Worm (Caenorhabditis elegans) whole organism, L3 larva: ENCODE measurements around the gene sgt-1.
A peak's percentile ranks its signal among the peaks of the same experiment; 100 is the strongest.

Experiments
- R02D3.7 ChIP-seq: fragments of 150-350 bp; optimal IDR thresholded peaks from 2 replicates; lab custom pipeline; 2014; ENCODE audit warnings: missing biosample characterization, missing genetic modification characterization
- ZK546.5 ChIP-seq: sonication (generic microtip); optimal IDR thresholded peaks from 2 replicates; lab custom pipeline; 2017; ENCODE audit warnings: missing biosample characterization, missing genetic modification characterization
- ceh-16 ChIP-seq: sonication (generic microtip); optimal IDR thresholded peaks from 2 replicates; lab custom pipeline; 2017; ENCODE audit warnings: missing biosample characterization, missing genetic modification characterization
- ceh-28 ChIP-seq: fragments of 150-350 bp; optimal IDR thresholded peaks from 2 replicates; lab custom pipeline; 2014; ENCODE audit warnings: missing biosample characterization, missing genetic modification reagents, missing genetic modification characterization
- ceh-82 ChIP-seq: fragments of 150-350 bp; optimal IDR thresholded peaks from 2 replicates; lab custom pipeline; 2014; ENCODE audit warnings: missing biosample characterization, missing genetic modification characterization
- daf-12 ChIP-seq: fragments of 150-350 bp; optimal IDR thresholded peaks from 2 replicates; lab custom pipeline; 2014; ENCODE audit warnings: missing biosample characterization, missing genetic modification reagents, missing genetic modification characterization
- elt-2 ChIP-seq: sonication (generic microtip); optimal IDR thresholded peaks from 2 replicates; lab custom pipeline; 2016; ENCODE audit warnings: missing genetic modification reagents, mild to moderate bottlenecking, missing genetic modification characterization, missing compliant biosample characterization
- elt-3 ChIP-seq, 3 experiments: fragments of 150-350 bp in 1 of 3; sonication (generic microtip) in 2 of 3; optimal IDR thresholded peaks; 2 replicates in 2 of 3; 4 replicates in 1 of 3; lab custom pipeline; 2014 to 2017; ENCODE audit warnings: missing biosample characterization in 3 of 3, missing genetic modification characterization in 3 of 3
- eor-1 ChIP-seq, 2 experiments: fragments of 150-350 bp; optimal IDR thresholded peaks; 2 replicates each; lab custom pipeline; 2014 to 2018; ENCODE audit warnings: missing biosample characterization in 2 of 2, missing genetic modification characterization in 2 of 2
- fkh-2 ChIP-seq: fragments of 150-350 bp; optimal IDR thresholded peaks from 2 replicates; lab custom pipeline; 2014; ENCODE audit warnings: missing biosample characterization, missing genetic modification reagents, missing genetic modification characterization
- fos-1 ChIP-seq: fragments of 150-350 bp; optimal IDR thresholded peaks from 2 replicates; lab custom pipeline; 2014; ENCODE audit warnings: missing biosample characterization, missing genetic modification characterization
- hmg-11 ChIP-seq: sonication (generic microtip); optimal IDR thresholded peaks from 2 replicates; lab custom pipeline; 2016; ENCODE audit warnings: missing genetic modification characterization, missing compliant biosample characterization
- jun-1 ChIP-seq: fragments of 150-350 bp; optimal IDR thresholded peaks from 2 replicates; lab custom pipeline; 2014; ENCODE audit warnings: missing biosample characterization, missing genetic modification reagents, missing genetic modification characterization
- lin-15B ChIP-seq: fragments of 150-350 bp; optimal IDR thresholded peaks from 2 replicates; lab custom pipeline; 2014; ENCODE audit warnings: missing biosample characterization, missing genetic modification characterization
- lsy-12 ChIP-seq: sonication (generic microtip); optimal IDR thresholded peaks from 2 replicates; lab custom pipeline; 2016; ENCODE audit warnings: mild to moderate bottlenecking, missing genetic modification characterization, missing compliant biosample characterization
- mdl-1 ChIP-seq: fragments of 150-350 bp; optimal IDR thresholded peaks from 2 replicates; lab custom pipeline; 2014; ENCODE audit warnings: missing biosample characterization, missing genetic modification characterization
- nfya-1 ChIP-seq: sonication (generic microtip); optimal IDR thresholded peaks from 2 replicates; lab custom pipeline; 2017; ENCODE audit warnings: missing genetic modification characterization, mild to moderate bottlenecking, missing compliant biosample characterization, antibody characterized with exemption, moderate library complexity; ENCODE audit not compliant: insufficient read depth
- nhr-11 ChIP-seq: fragments of 150-350 bp; optimal IDR thresholded peaks from 2 replicates; lab custom pipeline; 2014; ENCODE audit warnings: missing biosample characterization, missing genetic modification characterization
- nhr-23 ChIP-seq: fragments of 150-350 bp; optimal IDR thresholded peaks from 2 replicates; lab custom pipeline; 2014; ENCODE audit warnings: missing biosample characterization, missing genetic modification reagents, missing genetic modification characterization
- nhr-25 ChIP-seq: sonication (generic microtip); optimal IDR thresholded peaks from 2 replicates; lab custom pipeline; 2017; ENCODE audit warnings: missing biosample characterization, missing genetic modification characterization
- nhr-28 ChIP-seq: fragments of 150-350 bp; optimal IDR thresholded peaks from 2 replicates; lab custom pipeline; 2014; ENCODE audit warnings: missing biosample characterization, missing genetic modification characterization
- nhr-43 ChIP-seq: sonication (generic microtip); optimal IDR thresholded peaks from 2 replicates; lab custom pipeline; 2016; ENCODE audit warnings: mild to moderate bottlenecking, missing genetic modification characterization, missing compliant biosample characterization; ENCODE audit not compliant: poor library complexity, severe bottlenecking
- nhr-67 ChIP-seq: fragments of 150-350 bp; optimal IDR thresholded peaks from 2 replicates; lab custom pipeline; 2014; ENCODE audit warnings: missing biosample characterization, missing genetic modification characterization
- nhr-77 ChIP-seq: fragments of 150-350 bp; optimal IDR thresholded peaks from 2 replicates; lab custom pipeline; 2014; ENCODE audit warnings: missing biosample characterization, missing genetic modification characterization
- pha-4 ChIP-seq: fragments of 150-350 bp; optimal IDR thresholded peaks from 2 replicates; lab custom pipeline; 2014; ENCODE audit warnings: missing biosample characterization, missing genetic modification reagents, missing genetic modification characterization
- sea-2 ChIP-seq: fragments of 150-350 bp; sonication (generic microtip); optimal IDR thresholded peaks from 4 replicates; lab custom pipeline; 2014; ENCODE audit warnings: missing biosample characterization, missing genetic modification reagents, missing genetic modification characterization
- skn-1 ChIP-seq: fragments of 150-350 bp; optimal IDR thresholded peaks from 2 replicates; lab custom pipeline; 2014; ENCODE audit warnings: missing biosample characterization, missing genetic modification characterization
- tbx-2 ChIP-seq: sonication (generic microtip); optimal IDR thresholded peaks from 2 replicates; lab custom pipeline; 2016; ENCODE audit warnings: mild to moderate bottlenecking, missing genetic modification characterization, missing compliant biosample characterization
- unc-39 ChIP-seq: sonication (generic microtip); optimal IDR thresholded peaks from 4 replicates; lab custom pipeline; 2017; ENCODE audit warnings: missing biosample characterization, missing genetic modification characterization
- zag-1 ChIP-seq: fragments of 150-350 bp; optimal IDR thresholded peaks from 2 replicates; lab custom pipeline; 2014; ENCODE audit warnings: missing biosample characterization, missing genetic modification characterization
- ztf-11 ChIP-seq: fragments of 150-350 bp; optimal IDR thresholded peaks from 2 replicates; lab custom pipeline; 2014; ENCODE audit warnings: missing biosample characterization, missing genetic modification characterization
- ztf-4 ChIP-seq: fragments of 150-350 bp; optimal IDR thresholded peaks from 2 replicates; lab custom pipeline; 2014; ENCODE audit warnings: missing biosample characterization, missing genetic modification characterization

sgt-1 gene

DNA sequence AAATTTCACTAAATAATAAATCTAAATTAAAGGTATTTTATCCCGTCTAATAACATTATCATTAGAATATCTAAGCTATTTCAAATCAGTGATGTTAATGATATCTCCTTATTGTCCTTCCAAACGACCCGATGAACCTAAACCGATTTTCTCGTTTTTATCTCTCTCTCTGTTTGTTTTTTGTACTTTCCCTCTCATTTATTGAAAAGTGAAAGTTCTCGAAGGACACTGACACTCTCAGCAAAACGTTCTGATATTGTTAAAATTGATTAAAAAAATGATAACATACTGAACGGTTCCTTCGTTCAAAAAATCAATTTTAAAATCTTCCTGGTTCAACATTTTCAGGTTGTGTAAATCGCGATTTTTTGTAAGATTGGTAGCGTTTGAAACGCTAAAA, 27.5 kb downstream of the sgt-1 start, which contains the start of gene F11G11.13:
TSS of gene F11G11.13 (minus strand) at position 89 of the 400 bp plus-strand sequence.
- TF ChIP-seq nhr-23 (tag; lab: Kevin White, UChicago) (peak; percentile 55), jun-1 (no peak), elt-3 (tag; optimal IDR thresholded peaks at IDR 0.05; lab: Kevin White, UChicago) (peak in 1 of 3 experiments; percentile 6), nhr-25 (tag; lab: Kevin White, UChicago) (peak; percentile 67), lsy-12 (tag; lab: Kevin White, UChicago) (no peak), nhr-11 (no peak), nfya-1 (tag; lab: Kevin White, UChicago) (no peak), nhr-43 (tag; lab: Kevin White, UChicago) (peak; percentile 27), daf-12 (tag; lab: Kevin White, UChicago) (no peak), nhr-28 (no peak), eor-1 (tag; optimal IDR thresholded peaks at IDR 0.05; lab: Kevin White, UChicago) (no peak), hmg-11 (tag; lab: Kevin White, UChicago) (no peak), ceh-28 (no peak)

DNA sequence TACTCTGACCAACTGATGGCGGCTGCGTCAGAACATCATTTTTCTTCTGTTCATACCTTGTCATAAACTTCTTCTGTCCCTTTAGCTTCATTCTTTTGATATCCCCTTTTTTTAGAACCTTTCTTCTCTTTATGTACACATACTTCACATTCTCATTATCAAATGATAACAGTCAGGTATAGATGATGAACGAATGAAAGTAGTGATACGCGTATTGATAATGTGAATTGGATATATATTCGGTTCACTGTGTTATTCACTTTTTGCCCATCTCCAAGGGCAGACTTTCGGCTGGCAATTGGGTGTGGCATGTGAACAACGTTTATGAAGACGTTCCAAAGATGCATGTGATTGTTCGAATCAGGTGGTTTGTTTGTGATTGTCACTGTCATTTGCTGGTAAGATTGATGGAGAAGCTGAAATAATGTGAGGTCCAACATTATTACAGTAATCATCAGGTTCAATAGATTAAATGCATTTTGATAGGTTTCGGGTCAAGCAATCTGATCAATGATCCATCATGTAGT, 29.2 kb downstream of the sgt-1 start, which contains the start of gene F11G11.15:
TSS of gene F11G11.15 (plus strand) at position 511 of the 527 bp plus-strand sequence.
- no peak for TF ChIP-seq nhr-77
- TF ChIP-seq nhr-25 (tag; lab: Kevin White, UChicago) = peak; percentile 79
- peak in 1 of 3 experiments; percentile 42 for TF ChIP-seq elt-3 (tag; optimal IDR thresholded peaks at IDR 0.05; lab: Kevin White, UChicago)
- peak; percentile 25 for TF ChIP-seq nhr-43 (tag; lab: Kevin White, UChicago)

DNA sequence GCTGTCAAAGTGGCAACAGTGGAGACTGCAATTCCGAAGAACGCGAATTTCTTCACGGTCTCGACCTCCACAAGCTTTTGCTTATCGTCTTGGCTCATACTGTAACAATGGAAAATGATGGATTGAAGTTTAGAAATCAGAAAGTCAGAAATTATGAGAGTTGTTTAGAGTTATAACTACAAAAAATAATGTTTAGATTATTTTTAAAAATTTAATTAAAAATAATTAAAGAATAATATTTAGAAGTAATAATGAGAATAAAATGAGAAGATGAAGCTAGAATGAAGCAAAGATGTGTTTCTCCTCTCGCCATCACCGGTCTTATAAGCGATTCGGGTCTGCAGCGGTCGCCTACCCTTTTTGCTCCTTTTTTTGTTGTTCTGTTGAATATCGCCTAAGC, 30.6 kb downstream of the sgt-1 start, which contains the start of gene col-73:
TSS of gene col-73 (minus strand) at position 101 of the 400 bp plus-strand sequence.
- no peak for TF ChIP-seq nhr-28
- TF ChIP-seq mdl-1 (tag; lab: Kevin White, UChicago) = no peak
- no peak for TF ChIP-seq lin-15B (tag; lab: Kevin White, UChicago)
- no peak for TF ChIP-seq nfya-1 (tag; lab: Kevin White, UChicago)

DNA sequence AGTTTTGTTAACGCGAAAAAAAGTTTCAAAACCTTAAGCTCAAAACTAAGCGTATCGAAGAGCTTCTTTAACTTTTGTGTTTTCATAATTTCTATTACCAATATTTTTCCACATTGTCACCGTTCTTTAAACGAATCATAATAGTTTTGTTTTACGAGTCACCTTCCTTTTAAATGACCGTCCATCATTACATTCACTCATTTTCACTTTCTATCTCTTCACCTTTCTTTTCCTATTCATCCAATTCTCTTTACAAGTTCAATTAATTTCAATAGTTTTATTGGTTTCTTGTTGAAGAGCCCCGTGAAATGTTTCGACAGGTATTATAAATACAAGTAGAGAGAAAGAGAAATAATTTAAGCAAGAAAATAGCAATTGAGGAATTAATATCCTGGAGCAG, 31.8 kb downstream of the sgt-1 start:
- TF ChIP-seq ZK546.5 (tag; lab: Kevin White, UChicago) = no peak
- peak; percentile 35 for TF ChIP-seq nhr-43 (tag; lab: Kevin White, UChicago)
- TF ChIP-seq ceh-82 (tag; lab: Kevin White, UChicago) = no peak
- no peak for TF ChIP-seq ztf-4

DNA sequence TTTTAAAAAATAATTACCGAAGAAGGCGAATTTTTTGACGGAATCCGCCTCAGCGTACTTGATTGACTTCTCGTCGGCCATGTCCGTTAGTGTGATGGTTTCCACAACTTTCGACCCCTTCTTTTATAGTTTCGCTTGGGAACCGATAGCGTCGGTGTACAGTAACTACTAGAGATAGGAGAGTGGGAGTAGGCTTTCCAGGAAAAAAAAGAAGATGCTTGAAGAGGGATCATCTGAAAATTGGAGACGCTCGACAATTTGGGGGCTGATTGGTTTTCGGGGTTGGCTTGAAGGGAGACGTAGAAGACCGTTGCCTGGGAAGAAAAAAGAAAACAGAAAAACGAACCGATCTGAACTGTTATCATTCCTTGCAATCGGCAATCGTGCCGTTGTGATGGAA, 32.9 kb downstream of the sgt-1 start, which contains the start of gene col-20:
TSS of gene col-20 (minus strand) at position 101 of the 400 bp plus-strand sequence.
- TF ChIP-seq hmg-11 (tag; lab: Kevin White, UChicago) = no peak
- TF ChIP-seq ztf-11 (tag; lab: Kevin White, UChicago) = no peak
- no peak for TF ChIP-seq elt-2 (tag; lab: Kevin White, UChicago)
- TF ChIP-seq fos-1 = no peak
- TF ChIP-seq ceh-16 (tag; lab: Kevin White, UChicago) = no peak
- no peak for TF ChIP-seq zag-1 (tag; lab: Kevin White, UChicago)
- no peak for TF ChIP-seq skn-1 (tag; lab: Kevin White, UChicago)
- no peak for TF ChIP-seq nhr-43 (tag; lab: Kevin White, UChicago)

DNA sequence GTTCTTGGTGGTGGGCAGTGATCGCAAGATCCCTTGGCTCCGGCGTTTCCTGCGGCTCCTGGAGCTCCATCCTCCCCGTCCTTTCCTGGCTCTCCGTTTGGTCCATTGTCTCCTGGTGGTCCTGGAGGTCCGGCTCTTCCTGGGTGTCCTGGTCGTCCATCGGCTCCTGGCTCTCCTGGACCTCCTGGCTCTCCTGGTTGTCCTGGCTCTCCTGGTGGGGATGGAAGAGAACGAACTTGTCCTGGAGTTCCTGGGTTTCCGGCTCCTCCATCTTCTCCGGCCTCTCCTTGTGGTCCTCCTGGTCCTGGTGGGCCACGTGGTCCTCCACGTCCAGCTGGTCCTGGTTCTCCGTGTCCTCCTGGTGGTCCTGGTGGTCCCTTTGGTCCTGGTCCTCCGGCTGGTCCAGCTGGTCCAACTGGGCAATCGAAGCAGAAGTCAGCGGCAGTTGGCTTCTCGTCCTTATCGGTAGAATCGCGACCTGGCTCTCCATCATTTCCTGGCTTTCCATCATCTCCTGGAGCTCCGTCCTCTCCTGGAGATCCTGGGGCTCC, 33.7 kb downstream of the sgt-1 start:
- TF ChIP-seq R02D3.7 (tag; lab: Kevin White, UChicago) = no peak
- no peak for TF ChIP-seq elt-3 (tag; optimal IDR thresholded peaks at IDR 0.05; lab: Kevin White, UChicago)
- TF ChIP-seq fkh-2 (tag; lab: Kevin White, UChicago) = no peak
- TF ChIP-seq nhr-67 = no peak
- no peak for TF ChIP-seq tbx-2 (tag; lab: Kevin White, UChicago)
- TF ChIP-seq nhr-25 (tag; lab: Kevin White, UChicago) = no peak
- no peak for TF ChIP-seq nhr-77
- TF ChIP-seq pha-4 = no peak
- no peak for TF ChIP-seq ZK546.5 (tag; lab: Kevin White, UChicago)
- TF ChIP-seq ceh-28 = no peak
- TF ChIP-seq elt-2 (tag; lab: Kevin White, UChicago) = no peak
- TF ChIP-seq eor-1 (tag; optimal IDR thresholded peaks at IDR 0.05; lab: Kevin White, UChicago) = no peak
- no peak for TF ChIP-seq sea-2 (GFP tag; lab: Kevin White, UChicago)
- TF ChIP-seq unc-39 (tag; lab: Kevin White, UChicago) = no peak
- TF ChIP-seq, all 47 proteins: peak for 0
